Worm (Caenorhabditis elegans) whole organism, L3 larva: ENCODE results near the gene acr-12.

Experiments
- R02D3.7 ChIP-seq: fragments of 150-350 bp; optimal IDR thresholded peaks from 2 replicates; lab custom pipeline; 2014; ENCODE audit warnings: missing biosample characterization, missing genetic modification characterization
- ZK546.5 ChIP-seq: sonication (generic microtip); optimal IDR thresholded peaks from 2 replicates; lab custom pipeline; 2017; ENCODE audit warnings: missing biosample characterization, missing genetic modification characterization
- ceh-28 ChIP-seq: fragments of 150-350 bp; optimal IDR thresholded peaks from 2 replicates; lab custom pipeline; 2014; ENCODE audit warnings: missing biosample characterization, missing genetic modification reagents, missing genetic modification characterization
- ceh-82 ChIP-seq: fragments of 150-350 bp; optimal IDR thresholded peaks from 2 replicates; lab custom pipeline; 2014; ENCODE audit warnings: missing biosample characterization, missing genetic modification characterization
- ceh-9 ChIP-seq: sonication (generic microtip); optimal IDR thresholded peaks from 2 replicates; lab custom pipeline; 2018; ENCODE audit warnings: missing biosample characterization, missing genetic modification characterization
- daf-12 ChIP-seq: fragments of 150-350 bp; optimal IDR thresholded peaks from 2 replicates; lab custom pipeline; 2014; ENCODE audit warnings: missing biosample characterization, missing genetic modification reagents, missing genetic modification characterization
- egl-5 ChIP-seq: fragments of 150-350 bp; optimal IDR thresholded peaks from 2 replicates; lab custom pipeline; 2017; ENCODE audit warnings: missing biosample characterization, missing genetic modification reagents, missing genetic modification characterization, inconsistent platforms
- elt-1 ChIP-seq: fragments of 150-350 bp; optimal IDR thresholded peaks from 2 replicates; lab custom pipeline; 2014; ENCODE audit warnings: missing biosample characterization, missing genetic modification characterization
- elt-2 ChIP-seq: sonication (generic microtip); optimal IDR thresholded peaks from 2 replicates; lab custom pipeline; 2016; ENCODE audit warnings: missing genetic modification reagents, mild to moderate bottlenecking, missing genetic modification characterization, missing compliant biosample characterization
- elt-3 ChIP-seq, 3 experiments: fragments of 150-350 bp in 1 of 3; sonication (generic microtip) in 2 of 3; optimal IDR thresholded peaks; 2 replicates in 2 of 3; 4 replicates in 1 of 3; lab custom pipeline; 2014 to 2017; ENCODE audit warnings: missing biosample characterization in 3 of 3, missing genetic modification characterization in 3 of 3
- fos-1 ChIP-seq: fragments of 150-350 bp; optimal IDR thresholded peaks from 2 replicates; lab custom pipeline; 2014; ENCODE audit warnings: missing biosample characterization, missing genetic modification characterization
- hmg-11 ChIP-seq: sonication (generic microtip); optimal IDR thresholded peaks from 2 replicates; lab custom pipeline; 2016; ENCODE audit warnings: missing genetic modification characterization, missing compliant biosample characterization
- jun-1 ChIP-seq: fragments of 150-350 bp; optimal IDR thresholded peaks from 2 replicates; lab custom pipeline; 2014; ENCODE audit warnings: missing biosample characterization, missing genetic modification reagents, missing genetic modification characterization
- lin-15B ChIP-seq: fragments of 150-350 bp; optimal IDR thresholded peaks from 2 replicates; lab custom pipeline; 2014; ENCODE audit warnings: missing biosample characterization, missing genetic modification characterization
- lin-39 ChIP-seq: fragments of 150-350 bp; optimal IDR thresholded peaks from 2 replicates; lab custom pipeline; 2018; ENCODE audit warnings: missing biosample characterization, missing genetic modification reagents, missing genetic modification characterization
- mdl-1 ChIP-seq: fragments of 150-350 bp; optimal IDR thresholded peaks from 2 replicates; lab custom pipeline; 2014; ENCODE audit warnings: missing biosample characterization, missing genetic modification characterization
- nfya-1 ChIP-seq: sonication (generic microtip); optimal IDR thresholded peaks from 2 replicates; lab custom pipeline; 2017; ENCODE audit warnings: missing genetic modification characterization, mild to moderate bottlenecking, missing compliant biosample characterization, antibody characterized with exemption, moderate library complexity; ENCODE audit not compliant: insufficient read depth
- nhr-23 ChIP-seq: fragments of 150-350 bp; optimal IDR thresholded peaks from 2 replicates; lab custom pipeline; 2014; ENCODE audit warnings: missing biosample characterization, missing genetic modification reagents, missing genetic modification characterization
- nhr-25 ChIP-seq: sonication (generic microtip); optimal IDR thresholded peaks from 2 replicates; lab custom pipeline; 2017; ENCODE audit warnings: missing biosample characterization, missing genetic modification characterization
- nhr-28 ChIP-seq: fragments of 150-350 bp; optimal IDR thresholded peaks from 2 replicates; lab custom pipeline; 2014; ENCODE audit warnings: missing biosample characterization, missing genetic modification characterization
- nhr-67 ChIP-seq: fragments of 150-350 bp; optimal IDR thresholded peaks from 2 replicates; lab custom pipeline; 2014; ENCODE audit warnings: missing biosample characterization, missing genetic modification characterization
- pha-4 ChIP-seq: fragments of 150-350 bp; optimal IDR thresholded peaks from 2 replicates; lab custom pipeline; 2014; ENCODE audit warnings: missing biosample characterization, missing genetic modification reagents, missing genetic modification characterization
- skn-1 ChIP-seq: fragments of 150-350 bp; optimal IDR thresholded peaks from 2 replicates; lab custom pipeline; 2014; ENCODE audit warnings: missing biosample characterization, missing genetic modification characterization
- tbx-2 ChIP-seq: sonication (generic microtip); optimal IDR thresholded peaks from 2 replicates; lab custom pipeline; 2016; ENCODE audit warnings: mild to moderate bottlenecking, missing genetic modification characterization, missing compliant biosample characterization
- unc-39 ChIP-seq: sonication (generic microtip); optimal IDR thresholded peaks from 4 replicates; lab custom pipeline; 2017; ENCODE audit warnings: missing biosample characterization, missing genetic modification characterization
- unc-62 ChIP-seq: fragments of 150-350 bp; sonication (generic microtip); optimal IDR thresholded peaks from 4 replicates; lab custom pipeline; 2014; ENCODE audit warnings: missing biosample characterization, missing genetic modification reagents, missing genetic modification characterization
- ztf-11 ChIP-seq: fragments of 150-350 bp; optimal IDR thresholded peaks from 2 replicates; lab custom pipeline; 2014; ENCODE audit warnings: missing biosample characterization, missing genetic modification characterization

The acr-12 gene

ce11 chrX:13583895-13584344, 51.3 kb downstream of the acr-12 start:
- TF ChIP-seq ceh-82 (no peak), mdl-1 (tag; lab: Kevin White, UChicago) (no peak), jun-1 (tag; lab: Kevin White, UChicago) (peak; percentile 32), fos-1 (no peak), egl-5 (tag; lab: Kevin White, UChicago) (peak; percentile 47), nhr-23 (peak; percentile 29), R02D3.7 (tag; lab: Kevin White, UChicago) (no peak), elt-2 (tag; lab: Kevin White, UChicago) (peak; percentile 46), ceh-9 (tag; lab: Kevin White, UChicago) (no peak), pha-4 (tag; lab: Kevin White, UChicago) (peak; percentile 27), hmg-11 (peak; percentile 69), tbx-2 (tag; lab: Kevin White, UChicago) (no peak), unc-39 (tag; lab: Kevin White, UChicago) (no peak), nhr-25 (peak; percentile 92), unc-62 (GFP tag; lab: Kevin White, UChicago) (peak; percentile 24), lin-15B (no peak), ztf-11 (tag; lab: Kevin White, UChicago) (no peak), daf-12 (tag; lab: Kevin White, UChicago) (no peak), ceh-28 (tag; lab: Kevin White, UChicago) (peak; percentile 62), ZK546.5 (tag; lab: Kevin White, UChicago) (no peak), nhr-28 (tag; lab: Kevin White, UChicago) (no peak), nfya-1 (peak; percentile 65), nhr-67 (tag; lab: Kevin White, UChicago) (no peak), lin-39 (peak; percentile 60), elt-1 (no peak)
- TF ChIP-seq, all 47 proteins: peak for 11

ce11 chrX:13584725-13585371, 52.2 kb downstream of the acr-12 start, which contains the start of gene unc-84:
TSS of gene unc-84 (plus strand) at chrX:13584775.
- TF ChIP-seq ceh-28 (tag; lab: Kevin White, UChicago) (no peak), elt-2 (tag; lab: Kevin White, UChicago) (peak; percentile 2), fos-1 (no peak), unc-62 (GFP tag; lab: Kevin White, UChicago) (no peak), unc-39 (tag; lab: Kevin White, UChicago) (no peak), lin-39 (no peak), lin-15B (peak; percentile 16), ZK546.5 (tag; lab: Kevin White, UChicago) (no peak), nfya-1 (no peak), pha-4 (tag; lab: Kevin White, UChicago) (peak; percentile 48), elt-3 (tag; optimal IDR thresholded peaks at IDR 0.05; lab: Kevin White, UChicago) (no peak), nhr-67 (tag; lab: Kevin White, UChicago) (no peak), nhr-28 (tag; lab: Kevin White, UChicago) (no peak), mdl-1 (tag; lab: Kevin White, UChicago) (no peak), jun-1 (tag; lab: Kevin White, UChicago) (no peak), skn-1 (tag; lab: Kevin White, UChicago) (no peak)
